Worm (Caenorhabditis elegans): ENCODE data around the gene srh-30.

DNA sequence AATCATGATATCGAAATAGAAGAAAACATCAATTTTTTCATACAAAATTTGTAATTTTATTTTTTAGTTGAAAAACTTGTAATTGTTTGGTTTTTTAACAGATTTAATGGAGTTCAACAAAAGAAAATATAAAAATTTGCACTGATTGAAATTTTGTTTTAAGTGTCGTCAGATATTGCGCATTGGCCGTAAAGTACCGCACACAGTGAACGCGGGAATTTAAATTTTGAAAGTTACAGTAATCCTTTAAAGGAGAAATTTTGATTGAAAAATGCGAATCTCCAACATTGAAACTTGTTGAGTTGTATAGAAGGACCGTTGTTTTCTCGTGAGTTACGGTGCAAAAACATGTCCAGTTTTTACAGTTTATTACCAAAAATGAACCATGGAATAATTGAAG, 21.4 kb upstream of the srh-30 start:
- TF ChIP-seq rnt-1 (tag; optimal IDR thresholded peaks at IDR 0.05) (no peak), fkh-10 (GFP tag; optimal IDR thresholded peaks at IDR 0.05) (no peak), ama-1 (optimal IDR thresholded peaks at IDR 0.05) (no peak), dve-1 (tag; optimal IDR thresholded peaks at IDR 0.05) (no peak), fkh-6 (tag; optimal IDR thresholded peaks at IDR 0.05) (no peak), nhr-11 (tag; optimal IDR thresholded peaks at IDR 0.05) (no peak), C08G9.2 (tag; optimal IDR thresholded peaks at IDR 0.05) (no peak), pha-4 (tag; optimal IDR thresholded peaks at IDR 0.05) (no peak), ceh-18 (tag; optimal IDR thresholded peaks at IDR 0.05) (no peak), sdc-2 (tag; optimal IDR thresholded peaks at IDR 0.05) (no peak), elt-2 (tag; optimal IDR thresholded peaks at IDR 0.05) (no peak), unc-86 (tag; optimal IDR thresholded peaks at IDR 0.05) (no peak), ceh-24 (tag; optimal IDR thresholded peaks at IDR 0.05) (no peak)

Measured in whole organism, late embryonic.